Fruit fly (Drosophila melanogaster): ENCODE data around the gene fray.

DNA sequence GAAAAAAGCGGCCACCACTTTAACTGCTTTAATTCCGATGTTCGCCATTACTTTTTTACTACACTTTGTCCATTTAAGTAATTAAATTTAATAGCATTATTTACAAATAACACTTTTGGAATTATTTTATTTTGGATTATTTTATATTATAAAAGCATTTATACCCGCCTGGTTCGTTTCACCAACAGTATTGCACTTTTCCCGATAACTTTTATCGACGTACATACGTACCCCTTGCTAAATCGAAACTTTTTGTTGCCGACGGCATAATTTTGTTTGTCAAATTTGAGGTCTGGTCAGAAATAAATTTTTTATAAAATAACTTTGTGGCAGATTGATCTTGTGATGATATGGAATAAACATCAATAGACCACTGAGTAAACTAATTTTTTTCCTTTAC lies 13.3 kb upstream of the fray start, which contains the start of gene CG7691:
- no peak for TF ChIP-seq pum (GFP tag; optimal IDR thresholded peaks at IDR 0.05)
- no peak for TF ChIP-seq CG10543 (GFP tag; optimal IDR thresholded peaks at IDR 0.05)
- no peak for TF ChIP-seq CG1602 (GFP tag; optimal IDR thresholded peaks at IDR 0.05)
- TF ChIP-seq scrt (GFP tag; optimal IDR thresholded peaks at IDR 0.05): no peak
